Worm (Caenorhabditis elegans) whole organism, L4/young adult: Measurements from ENCODE around the gene lelo-1.

Experiments used
- dao-5 ChIP-seq: sonication (generic microtip); optimal IDR thresholded peaks from 2 replicates; lab custom pipeline; 2016; ENCODE audit warnings: missing genotype, missing genetic modification characterization, moderate library complexity, missing compliant biosample characterization
- him-1 ChIP-seq: sonication (generic microtip); optimal IDR thresholded peaks from 2 replicates; lab custom pipeline; 2016; ENCODE audit warnings: missing genotype, missing genetic modification reagents, missing genetic modification characterization, missing compliant biosample characterization

DNA sequence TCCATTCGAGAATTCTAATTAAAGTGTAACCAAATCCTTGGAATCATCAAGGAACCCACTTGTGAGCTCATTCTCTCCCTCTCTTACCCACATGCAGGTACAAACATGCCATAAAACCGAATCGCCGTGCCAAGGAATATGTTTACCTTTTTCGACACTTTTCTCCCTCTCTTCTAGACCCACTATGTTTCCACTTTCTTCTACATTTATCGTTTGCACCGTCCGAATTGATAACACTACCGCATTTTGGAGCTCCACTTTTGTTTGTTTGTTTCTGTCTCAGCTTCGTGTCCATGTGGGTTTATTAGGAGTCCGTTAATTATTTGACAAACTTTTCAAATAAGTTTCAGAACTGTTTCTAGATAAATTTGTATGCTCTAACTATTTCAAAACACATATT is 35.7 kb downstream of the lelo-1 start:
- TF ChIP-seq him-1 (tag; lab: Kevin White, UChicago) = no peak
- TF ChIP-seq dao-5 (tag; lab: Kevin White, UChicago) = no peak
